Fruit fly (Drosophila melanogaster): ENCODE data around the gene CG9330.
A peak's percentile ranks its signal among the peaks of the same experiment; 100 is the strongest.

- TF ChIP-seq Sp1 (GFP tag; optimal IDR thresholded peaks at IDR 0.05) (peak; percentile 88), pan (optimal IDR thresholded peaks at IDR 0.05) (no peak), psq (GFP tag; optimal IDR thresholded peaks at IDR 0.05) (peak; percentile 58), Hr83 (GFP tag; optimal IDR thresholded peaks at IDR 0.05; ENCODE audit: poor library complexity, severe bottlenecking) (no peak), Vsx2 (GFP tag; optimal IDR thresholded peaks at IDR 0.05; ENCODE audit: partially characterized antibody) (no peak), Myc (optimal IDR thresholded peaks at IDR 0.05) (no peak), woc (GFP tag; optimal IDR thresholded peaks at IDR 0.05) (peak; percentile 6)
Observed at dm6 chr3L:19557197-19557995, 28.7 kb upstream of the CG9330 start.

Data from whole organism, wandering third instar larva.